Worm (Caenorhabditis elegans) whole organism, L4 larva: ENCODE measurements around the gene C25A11.2.

Source experiments
- F44E2.7 ChIP-seq: fragments of 200-800 bp; sonication (Bioruptor generic); IDR thresholded peaks from 2 replicates; pipeline ENCODE4 v2.1.2; 2022; ENCODE audit warnings: missing genetic modification characterization, missing compliant biosample characterization
- T20F7.1 ChIP-seq: fragments of 200-800 bp; sonication (Bioruptor generic); optimal IDR thresholded peaks from 2 replicates; lab custom pipeline; 2018; ENCODE audit warnings: mild to moderate bottlenecking, missing genetic modification characterization, missing compliant biosample characterization
- Y105C5A.15 ChIP-seq: fragments of 200-800 bp; sonication (Bioruptor generic); IDR thresholded peaks from 2 replicates; pipeline ENCODE4 v1.3.6; 2022; ENCODE audit warnings: missing genetic modification characterization, missing compliant biosample characterization
- Y48G9A.11 ChIP-seq: fragments of 200-800 bp; sonication (Bioruptor generic); IDR thresholded peaks from 2 replicates; pipeline ENCODE4 v1.3.6; 2022; ENCODE audit warnings: missing genetic modification reagents, missing genetic modification characterization, missing compliant biosample characterization
- aha-1 ChIP-seq: fragments of 150-350 bp; peaks from one replicate; lab custom pipeline; 2014; ENCODE audit warnings: missing biosample characterization, missing genetic modification characterization
- ces-1 ChIP-seq: fragments of 150-350 bp; sonication (generic microtip); optimal IDR thresholded peaks from 4 replicates; lab custom pipeline; 2014; ENCODE audit warnings: missing biosample characterization, missing genetic modification reagents, missing genetic modification characterization
- daf-16 ChIP-seq, 3 experiments: sonication (generic microtip); optimal IDR thresholded peaks; 2 replicates each; lab custom pipeline; 2016 to 2017; ENCODE audit warnings: missing genetic modification characterization in 3 of 3, missing genetic modification reagents in 3 of 3, mild to moderate bottlenecking in 2 of 3, missing compliant biosample characterization in 2 of 3, missing biosample characterization in 1 of 3, moderate library complexity in 1 of 3
- dmd-6 ChIP-seq: fragments of 200-800 bp; sonication (Bioruptor generic); IDR thresholded peaks from 2 replicates; pipeline ENCODE4 v1.3.6; 2022; ENCODE audit warnings: missing genetic modification reagents, missing genetic modification characterization, missing compliant biosample characterization
- dve-1 ChIP-seq: sonication (generic microtip); optimal IDR thresholded peaks from 2 replicates; lab custom pipeline; 2017; ENCODE audit warnings: antibody characterized with exemption, mild to moderate bottlenecking, missing genetic modification characterization, missing compliant biosample characterization; ENCODE audit not compliant: insufficient read depth
- fkh-10 ChIP-seq: fragments of 150-350 bp; optimal IDR thresholded peaks from 2 replicates; lab custom pipeline; 2014; ENCODE audit warnings: missing biosample characterization, missing genetic modification reagents, missing genetic modification characterization
- fos-1 ChIP-seq: fragments of 150-350 bp; optimal IDR thresholded peaks from 2 replicates; lab custom pipeline; 2014; ENCODE audit warnings: missing biosample characterization, missing genetic modification characterization
- hlh-11 ChIP-seq: fragments of 200-800 bp; sonication (Bioruptor generic); optimal IDR thresholded peaks from 2 replicates; lab custom pipeline; 2018; ENCODE audit warnings: mild to moderate bottlenecking, missing genetic modification characterization, missing compliant biosample characterization
- jun-1 ChIP-seq: fragments of 150-350 bp; optimal IDR thresholded peaks from 2 replicates; lab custom pipeline; 2014; ENCODE audit warnings: missing biosample characterization, missing genetic modification reagents, missing genetic modification characterization
- lin-38 ChIP-seq: fragments of 200-800 bp; sonication (Bioruptor generic); IDR thresholded peaks from 2 replicates; pipeline ENCODE4 v1.3.6; 2022; ENCODE audit warnings: missing genetic modification reagents, missing genetic modification characterization, missing compliant biosample characterization
- mdt-29 ChIP-seq: fragments of 200-800 bp; sonication (Bioruptor generic); IDR thresholded peaks from 2 replicates; pipeline ENCODE4 v1.3.6; 2022; ENCODE audit warnings: missing genetic modification reagents, missing genetic modification characterization, missing compliant biosample characterization
- nhr-11 ChIP-seq: fragments of 150-350 bp; optimal IDR thresholded peaks from 2 replicates; lab custom pipeline; 2014; ENCODE audit warnings: missing biosample characterization, missing genetic modification characterization
- nhr-28 ChIP-seq: fragments of 150-350 bp; optimal IDR thresholded peaks from 2 replicates; lab custom pipeline; 2014; ENCODE audit warnings: missing biosample characterization, missing genetic modification characterization
- nhr-42 ChIP-seq: fragments of 200-800 bp; sonication (Bioruptor generic); IDR thresholded peaks from 2 replicates; pipeline ENCODE4 v1.3.6; 2022; ENCODE audit warnings: missing genetic modification characterization, missing compliant biosample characterization
- nhr-6 ChIP-seq: fragments of 150-350 bp; optimal IDR thresholded peaks from 2 replicates; lab custom pipeline; 2014; ENCODE audit warnings: missing biosample characterization, missing genetic modification characterization
- nhr-77 ChIP-seq: fragments of 150-350 bp; optimal IDR thresholded peaks from 2 replicates; lab custom pipeline; 2014; ENCODE audit warnings: missing biosample characterization, missing genetic modification characterization
- php-3 ChIP-seq: fragments of 200-800 bp; sonication (Bioruptor generic); IDR thresholded peaks from 2 replicates; pipeline ENCODE4 v1.3.6; 2022; ENCODE audit warnings: missing genetic modification reagents, missing genetic modification characterization, missing compliant biosample characterization
- pqm-1 ChIP-seq: sonication (generic microtip); optimal IDR thresholded peaks from 2 replicates; lab custom pipeline; 2017; ENCODE audit warnings: missing biosample characterization, missing genetic modification characterization
- skn-1 ChIP-seq: fragments of 150-350 bp; optimal IDR thresholded peaks from 2 replicates; lab custom pipeline; 2014; ENCODE audit warnings: missing biosample characterization, missing genetic modification characterization
- tag-97 ChIP-seq: fragments of 200-800 bp; sonication (Bioruptor generic); IDR thresholded peaks from 2 replicates; pipeline ENCODE4 v1.3.6; 2022; ENCODE audit warnings: missing genetic modification characterization, missing compliant biosample characterization
- unc-62 ChIP-seq, 3 experiments: fragments of 150-350 bp in 1 of 3; sonication (generic microtip); optimal IDR thresholded peaks in 2 of 3; peaks in 1 of 3; 1 replicate in 1 of 3; 2 replicates in 2 of 3; lab custom pipeline; 2014 to 2017; ENCODE audit warnings: missing biosample characterization in 3 of 3, missing genetic modification characterization in 3 of 3, missing genetic modification reagents in 3 of 3, missing genotype in 1 of 3
- zag-1 ChIP-seq: fragments of 150-350 bp; optimal IDR thresholded peaks from 2 replicates; lab custom pipeline; 2014; ENCODE audit warnings: missing biosample characterization, missing genetic modification characterization
- zip-2 ChIP-seq: fragments of 150-350 bp; optimal IDR thresholded peaks from 2 replicates; lab custom pipeline; 2014; ENCODE audit warnings: missing biosample characterization, missing genetic modification characterization

The C25A11.2 gene

ce11 chrX:9154216-9154615 is 40.4 kb downstream of the C25A11.2 start, which contains the start of gene B0563.7:
Gene B0563.7 (minus strand): TSS chrX:9154316.
- TF ChIP-seq tag-97 (GFP tag; lab: Robert Waterston, UW) (no peak), dve-1 (tag; lab: Kevin White, UChicago) (no peak), Y105C5A.15 (GFP tag; lab: Robert Waterston, UW) (no peak), nhr-28 (tag; lab: Kevin White, UChicago) (no peak), jun-1 (tag; lab: Kevin White, UChicago) (no peak), mdt-29 (GFP tag; lab: Robert Waterston, UW) (no peak), skn-1 (no peak), T20F7.1 (GFP tag; lab: Kevin White, UChicago) (no peak), nhr-6 (no peak), daf-16 (GFP tag; optimal IDR thresholded peaks at IDR 0.05; lab: Kevin White, UChicago) (no peak), daf-16 (tag; optimal IDR thresholded peaks at IDR 0.05; lab: Kevin White, UChicago) (no peak), ces-1 (GFP tag; lab: Kevin White, UChicago) (no peak), Y48G9A.11 (no peak), dmd-6 (GFP tag; lab: Robert Waterston, UW) (no peak), nhr-42 (GFP tag; lab: Robert Waterston, UW) (no peak)

ce11 chrX:9155751-9156150 is 41.9 kb downstream of the C25A11.2 start:
- TF ChIP-seq fkh-10 (GFP tag; lab: Kevin White, UChicago) (no peak), F44E2.7 (GFP tag; lab: Robert Waterston, UW) (no peak), fos-1 (tag; lab: Kevin White, UChicago) (no peak), nhr-77 (peak; percentile 3), pqm-1 (tag; lab: Kevin White, UChicago) (peak; percentile 64), nhr-28 (tag; lab: Kevin White, UChicago) (peak; percentile 66), hlh-11 (tag; lab: Kevin White, UChicago) (peak; percentile 14), php-3 (GFP tag; lab: Robert Waterston, UW) (peak; percentile 95)

ce11 chrX:9161253-9161904 is 47.5 kb downstream of the C25A11.2 start:
- TF ChIP-seq lin-38 (no peak), zag-1 (tag; lab: Kevin White, UChicago) (no peak), nhr-11 (tag; lab: Kevin White, UChicago) (peak; percentile 49), unc-62 (GFP tag; optimal IDR thresholded peaks at IDR 0.05 in 1 of 2; lab: Kevin White, UChicago) (peak in 1 of 2 experiments; percentile 91), unc-62 (tag; optimal IDR thresholded peaks at IDR 0.05; lab: Kevin White, UChicago) (no peak), daf-16 (GFP tag; optimal IDR thresholded peaks at IDR 0.05; lab: Kevin White, UChicago) (peak in 1 of 2 experiments; percentile 46), daf-16 (tag; optimal IDR thresholded peaks at IDR 0.05; lab: Kevin White, UChicago) (no peak), nhr-6 (no peak), nhr-28 (tag; lab: Kevin White, UChicago) (no peak), aha-1 (tag; lab: Kevin White, UChicago) (peak; percentile 81)

ce11 chrX:9162864-9163263 is 49.0 kb downstream of the C25A11.2 start, which contains the start of gene tsp-11:
Gene tsp-11 (plus strand): TSS chrX:9163164.
- TF ChIP-seq hlh-11 (tag; lab: Kevin White, UChicago), result no peak
- TF ChIP-seq aha-1 (tag; lab: Kevin White, UChicago), result peak; percentile 79
- no peak for TF ChIP-seq fkh-10 (GFP tag; lab: Kevin White, UChicago)
- TF ChIP-seq zip-2, result no peak
- TF ChIP-seq unc-62 (GFP tag; optimal IDR thresholded peaks at IDR 0.05 in 1 of 2; lab: Kevin White, UChicago), result peak in 1 of 2 experiments; percentile 27
- TF ChIP-seq unc-62 (tag; optimal IDR thresholded peaks at IDR 0.05; lab: Kevin White, UChicago), result no peak
